Fruit fly (Drosophila melanogaster) whole organism, embryonic: ENCODE measurements around the gene CG31636.

ENCODE experiments used
- Atf3 ChIP-seq: fragments of 200-800 bp; sonication (Bioruptor generic); optimal IDR thresholded peaks from 3 replicates; lab custom pipeline; 2016; ENCODE audit warnings: missing biosample characterization, missing genetic modification characterization
- Bdp1 ChIP-seq: fragments of 200-800 bp; sonication (Bioruptor generic); optimal IDR thresholded peaks from 3 replicates; lab custom pipeline; 2016; ENCODE audit warnings: missing biosample characterization, missing genetic modification characterization
- CG10654 ChIP-seq: fragments of 200-800 bp; sonication (Bioruptor generic); optimal IDR thresholded peaks from 2 replicates; lab custom pipeline; 2016; ENCODE audit warnings: missing biosample characterization, missing genetic modification characterization
- CG11398 ChIP-seq: fragments of 200-800 bp; sonication (Bioruptor generic); optimal IDR thresholded peaks from 2 replicates; lab custom pipeline; 2016; ENCODE audit warnings: missing biosample characterization, missing genetic modification characterization
- CG11504 ChIP-seq: fragments of 200-800 bp; sonication (Bioruptor generic); optimal IDR thresholded peaks from 3 replicates; lab custom pipeline; 2019; ENCODE audit warnings: missing biosample characterization, mild to moderate bottlenecking, missing genetic modification characterization, moderate library complexity
- CG11696 ChIP-seq: fragments of 200-800 bp; sonication (Bioruptor generic); IDR thresholded peaks from 2 replicates; pipeline ENCODE4 v1.3.6; 2022; ENCODE audit warnings: missing biosample characterization, missing genetic modification characterization
- CG16815 ChIP-seq: fragments of 200-800 bp; sonication (Bioruptor generic); optimal IDR thresholded peaks from 3 replicates; lab custom pipeline; 2017; ENCODE audit warnings: missing biosample characterization, mild to moderate bottlenecking, missing genetic modification characterization
- CG17186 ChIP-seq: fragments of 200-800 bp; sonication (Bioruptor generic); optimal IDR thresholded peaks from 3 replicates; lab custom pipeline; 2017; ENCODE audit warnings: missing biosample characterization, missing genetic modification reagents, missing genetic modification characterization
- CG18476 ChIP-seq: fragments of 200-800 bp; sonication (Bioruptor generic); optimal IDR thresholded peaks from 2 replicates; lab custom pipeline; 2016; ENCODE audit warnings: missing biosample characterization, mild to moderate bottlenecking, missing genetic modification characterization
- CG18599 ChIP-seq: fragments of 200-800 bp; sonication (Bioruptor generic); optimal IDR thresholded peaks from 3 replicates; lab custom pipeline; 2017; ENCODE audit warnings: missing biosample characterization, missing genetic modification characterization, mild to moderate bottlenecking, moderate library complexity, missing genetic modification reagents
- CG30403 ChIP-seq: fragments of 200-800 bp; sonication (Bioruptor generic); optimal IDR thresholded peaks from 3 replicates; lab custom pipeline; 2016; ENCODE audit warnings: missing biosample characterization, missing genetic modification characterization
- CG32772 ChIP-seq: fragments of 200-800 bp; sonication (Bioruptor generic); IDR thresholded peaks from 2 replicates; pipeline ENCODE4 v1.3.6; 2022; ENCODE audit warnings: missing biosample characterization, missing genetic modification characterization
- CG33557 ChIP-seq: fragments of 200-800 bp; sonication (Bioruptor generic); optimal IDR thresholded peaks from 2 replicates; lab custom pipeline; 2019; ENCODE audit warnings: missing biosample characterization, mild to moderate bottlenecking, missing genetic modification characterization, moderate library complexity
- CG34376 ChIP-seq: fragments of 200-800 bp; sonication (Bioruptor generic); optimal IDR thresholded peaks from 2 replicates; lab custom pipeline; 2018; ENCODE audit warnings: missing biosample characterization, mild to moderate bottlenecking, missing genetic modification characterization
- CG4328 ChIP-seq: fragments of 200-800 bp; sonication (Bioruptor generic); optimal IDR thresholded peaks from 3 replicates; lab custom pipeline; 2017; ENCODE audit warnings: missing biosample characterization, missing genetic modification reagents, missing genetic modification characterization
- CG4424 ChIP-seq: fragments of 200-800 bp; sonication (Bioruptor generic); optimal IDR thresholded peaks from 3 replicates; lab custom pipeline; 2016; ENCODE audit warnings: missing biosample characterization, missing genetic modification characterization
- CG4617 ChIP-seq: fragments of 200-800 bp; sonication (Bioruptor generic); optimal IDR thresholded peaks from 3 replicates; lab custom pipeline; 2016; ENCODE audit warnings: missing biosample characterization, missing genetic modification characterization, borderline replicate concordance
- CG4820 ChIP-seq: fragments of 200-800 bp; sonication (Bioruptor generic); optimal IDR thresholded peaks from 3 replicates; lab custom pipeline; 2016; ENCODE audit warnings: missing biosample characterization, missing genetic modification characterization
- CG6272 ChIP-seq: fragments of 200-800 bp; sonication (Bioruptor generic); IDR thresholded peaks from 2 replicates; pipeline ENCODE4 v1.3.6; 2022; ENCODE audit warnings: missing biosample characterization, missing genetic modification characterization
- CG8944 ChIP-seq: fragments of 200-800 bp; sonication (Bioruptor generic); optimal IDR thresholded peaks from 3 replicates; lab custom pipeline; 2016; ENCODE audit warnings: missing biosample characterization, missing genetic modification characterization
- Camta ChIP-seq: fragments of 200-800 bp; sonication (Bioruptor generic); optimal IDR thresholded peaks from 2 replicates; lab custom pipeline; 2016; ENCODE audit warnings: missing biosample characterization, missing genetic modification characterization
- Dip2 ChIP-seq: fragments of 200-800 bp; sonication (Bioruptor generic); IDR thresholded peaks from 2 replicates; pipeline ENCODE4 v1.3.6; 2022; ENCODE audit warnings: missing biosample characterization, missing genetic modification characterization
- Doc3 ChIP-seq: fragments of 200-800 bp; sonication (Bioruptor generic); IDR thresholded peaks from 3 replicates; pipeline ENCODE4 v1.3.6; 2022; ENCODE audit warnings: missing biosample characterization, missing genetic modification characterization; ENCODE audit not compliant: partially characterized antibody
- E2f2 ChIP-seq: fragments of 200-800 bp; sonication (Bioruptor generic); IDR thresholded peaks from 2 replicates; pipeline ENCODE4 v1.3.6; 2022; ENCODE audit warnings: missing biosample characterization, missing genetic modification characterization
- Hsf ChIP-seq: fragments of 200-800 bp; sonication (Bioruptor generic); optimal IDR thresholded peaks from 3 replicates; lab custom pipeline; 2016; ENCODE audit warnings: missing biosample characterization, missing genetic modification characterization
- Max ChIP-seq: fragments of 200-800 bp; sonication (Bioruptor generic); optimal IDR thresholded peaks from 2 replicates; lab custom pipeline; 2016; ENCODE audit warnings: missing biosample characterization, mild to moderate bottlenecking, missing genetic modification characterization
- NfI ChIP-seq: fragments of 200-800 bp; sonication (Bioruptor generic); optimal IDR thresholded peaks from 3 replicates; lab custom pipeline; 2018; ENCODE audit warnings: missing biosample characterization, mild to moderate bottlenecking, missing genetic modification characterization, moderate library complexity
- Sin3A ChIP-seq: fragments of >200 bp; optimal IDR thresholded peaks from 2 replicates; lab custom pipeline; 2018
- Sry-δ ChIP-seq: fragments of 200-800 bp; sonication (Bioruptor generic); optimal IDR thresholded peaks from 2 replicates; lab custom pipeline; 2016; ENCODE audit warnings: missing biosample characterization, missing genetic modification characterization
- Stat92E ChIP-seq, 3 experiments: fragments of >200 bp in 2 of 3; fragments of 200-800 bp in 1 of 3; sonication (Bioruptor generic) in 1 of 3; optimal IDR thresholded peaks; 2 replicates each; lab custom pipeline; 2017 to 2019; ENCODE audit warnings: missing biosample characterization in 3 of 3, missing genetic modification characterization in 3 of 3, mild to moderate bottlenecking in 1 of 3, moderate library complexity in 1 of 3
- Taf1 ChIP-seq: fragments of 200-800 bp; sonication (Bioruptor generic); IDR thresholded peaks from 2 replicates; pipeline ENCODE4 v1.3.6; 2022; ENCODE audit warnings: missing biosample characterization, missing genetic modification characterization
- Usf ChIP-seq: fragments of 200-800 bp; sonication (Bioruptor generic); optimal IDR thresholded peaks from 2 replicates; lab custom pipeline; 2017; ENCODE audit warnings: missing genotype, missing biosample characterization, missing genetic modification characterization
- Xrp1 ChIP-seq: fragments of 200-800 bp; sonication (Bioruptor generic); IDR thresholded peaks from 2 replicates; pipeline ENCODE4 v1.3.6; 2022; ENCODE audit warnings: missing biosample characterization, missing genetic modification characterization
- al ChIP-seq: fragments of 200-800 bp; sonication (Bioruptor generic); IDR thresholded peaks from 2 replicates; pipeline ENCODE4 v1.3.6; 2022; ENCODE audit warnings: missing biosample characterization, missing genetic modification characterization
- bcd ChIP-seq: fragments of 200-800 bp; sonication (Bioruptor generic); optimal IDR thresholded peaks from 2 replicates; lab custom pipeline; 2017; ENCODE audit warnings: missing biosample characterization, mild to moderate bottlenecking, missing genetic modification characterization
- btn ChIP-seq: fragments of 200-800 bp; sonication (Bioruptor generic); optimal IDR thresholded peaks from 2 replicates; lab custom pipeline; 2016; ENCODE audit warnings: missing biosample characterization, missing genetic modification characterization
- gem ChIP-seq: fragments of 200-800 bp; sonication (Bioruptor generic); optimal IDR thresholded peaks from 2 replicates; lab custom pipeline; 2019; ENCODE audit warnings: missing biosample characterization, mild to moderate bottlenecking, missing genetic modification characterization, moderate library complexity
- gt ChIP-seq: fragments of 200-800 bp; sonication (Bioruptor generic); IDR thresholded peaks from 2 replicates; pipeline ENCODE4 v1.3.6; 2022; ENCODE audit warnings: missing biosample characterization, missing genetic modification characterization
- h ChIP-seq: fragments of >200 bp; optimal IDR thresholded peaks from 2 replicates; lab custom pipeline; 2017
- insv ChIP-seq, 2 experiments: fragments of 200-800 bp; sonication (Bioruptor generic); optimal IDR thresholded peaks; 3 replicates each; lab custom pipeline; 2016 to 2018; ENCODE audit warnings: missing biosample characterization in 2 of 2, missing genetic modification characterization in 2 of 2
- nmo ChIP-seq: fragments of 200-800 bp; sonication (Bioruptor generic); optimal IDR thresholded peaks from 2 replicates; lab custom pipeline; 2018; ENCODE audit warnings: missing biosample characterization, mild to moderate bottlenecking, missing genetic modification characterization, moderate library complexity
- phol ChIP-seq: fragments of 200-800 bp; sonication (Bioruptor generic); optimal IDR thresholded peaks from 3 replicates; lab custom pipeline; 2018; ENCODE audit warnings: missing biosample characterization, mild to moderate bottlenecking, missing genetic modification characterization, moderate library complexity
- pita ChIP-seq: fragments of 200-800 bp; sonication (Bioruptor generic); optimal IDR thresholded peaks from 2 replicates; lab custom pipeline; 2017; ENCODE audit warnings: missing biosample characterization, mild to moderate bottlenecking, missing genetic modification characterization
- psq ChIP-seq: fragments of 200-800 bp; sonication (Bioruptor generic); optimal IDR thresholded peaks from 2 replicates; lab custom pipeline; 2017; ENCODE audit warnings: missing biosample characterization, missing genetic modification characterization
- repo ChIP-seq: fragments of 200-800 bp; sonication (Bioruptor generic); optimal IDR thresholded peaks from 2 replicates; lab custom pipeline; 2016; ENCODE audit warnings: missing biosample characterization, missing genetic modification characterization
- rib ChIP-seq: fragments of 200-800 bp; sonication (Bioruptor generic); IDR thresholded peaks from 2 replicates; pipeline ENCODE4 v1.3.6; 2022; ENCODE audit warnings: missing biosample characterization, missing genetic modification characterization
- sd ChIP-seq: fragments of 200-800 bp; sonication (Bioruptor generic); optimal IDR thresholded peaks from 3 replicates; lab custom pipeline; 2018; ENCODE audit warnings: missing biosample characterization, mild to moderate bottlenecking, missing genetic modification characterization, moderate library complexity
- twi ChIP-seq: fragments of 200-800 bp; optimal IDR thresholded peaks from 2 replicates; lab custom pipeline; 2019; ENCODE audit warnings: missing biosample characterization, mild to moderate bottlenecking, missing genetic modification characterization, moderate library complexity
- z ChIP-seq: fragments of 200-800 bp; sonication (Bioruptor generic); IDR thresholded peaks from 3 replicates; pipeline ENCODE4 v1.3.6; 2022; ENCODE audit warnings: missing biosample characterization, missing genetic modification characterization
- zfh2 ChIP-seq: fragments of 200-800 bp; sonication (Bioruptor generic); optimal IDR thresholded peaks from 2 replicates; lab custom pipeline; 2016; ENCODE audit warnings: missing biosample characterization, missing genetic modification characterization

The CG31636 gene

DNA sequence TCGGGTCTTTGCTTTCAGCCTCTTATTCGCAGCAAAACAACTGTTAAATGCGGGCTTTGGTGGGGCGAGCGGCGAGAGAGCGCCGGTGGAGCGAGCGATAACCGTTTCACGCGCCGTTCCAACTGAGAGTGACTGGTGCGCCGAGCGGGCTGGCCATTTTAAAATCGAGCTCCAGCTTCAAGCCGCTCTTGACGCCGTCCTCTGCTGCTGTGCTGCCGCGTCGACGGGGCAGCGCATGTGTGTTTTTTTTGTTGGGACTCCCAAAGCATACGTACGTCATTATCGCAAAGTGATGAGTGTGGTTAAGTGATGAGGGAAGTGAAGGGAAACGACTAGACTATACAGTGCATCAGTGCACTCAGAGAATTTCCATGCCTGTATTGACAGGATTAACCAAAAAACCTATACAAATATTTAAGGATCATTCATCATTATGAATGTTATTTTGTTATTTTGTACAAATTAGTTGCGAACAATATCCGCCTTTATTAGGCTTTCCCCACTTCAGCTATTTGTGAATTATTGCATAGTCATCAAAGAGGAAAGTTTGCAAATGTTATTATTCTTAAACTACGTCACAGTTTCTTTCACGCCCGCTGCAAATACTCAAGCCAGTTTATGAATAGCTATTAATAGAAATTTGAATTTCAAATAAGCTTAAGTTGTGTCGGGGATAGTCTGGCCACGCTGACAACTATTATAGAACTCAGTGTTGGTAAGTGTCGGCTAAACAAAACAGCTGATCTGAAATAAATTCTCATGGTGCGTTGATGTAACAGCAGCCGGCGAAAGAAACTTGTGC is 15.5 kb upstream of the CG31636 start, which contains the start of gene Spn27A (continued):
- TF ChIP-seq psq (no peak), CG10654 (peak; percentile 43), pita (GFP tag; lab: Kevin White, UChicago) (no peak), Doc3 (GFP tag; lab: Robert Waterston, UW) (no peak), Max (GFP tag; lab: Kevin White, UChicago) (peak; percentile 66), sd (tag; lab: Kevin White, UChicago) (no peak), CG32772 (GFP tag; lab: Robert Waterston, UW) (peak; percentile 39; the same call in 1 of the 2 replicates), bcd (no peak), Camta (GFP tag; lab: Kevin White, UChicago) (peak; percentile 71), CG17186 (GFP tag; lab: Kevin White, UChicago) (peak; percentile 3), twi (tag; lab: Kevin White, UChicago) (peak; percentile 42), NfI (GFP tag; lab: Kevin White, UChicago) (peak; percentile 61), CG34376 (GFP tag; lab: Kevin White, UChicago) (peak; percentile 29), rib (GFP tag; lab: Robert Waterston, UW) (0 out of 2 replicates have a peak, but pooled peaks have one; percentile 17), Dip2 (GFP tag; lab: Robert Waterston, UW) (no peak), phol (peak; percentile 78), CG4424 (GFP tag; lab: Kevin White, UChicago) (peak; percentile 57), CG6272 (no peak), Sry-δ (peak; percentile 51), Bdp1 (peak; percentile 27), insv (GFP tag; optimal IDR thresholded peaks at IDR 0.05; lab: Kevin White, UChicago) (peak in 1 of 2 experiments; percentile 32), btn (GFP tag; lab: Kevin White, UChicago) (peak; percentile 1), repo (GFP tag; lab: Kevin White, UChicago) (peak; percentile 1), Taf1 (no peak), nmo (GFP tag; lab: Kevin White, UChicago) (peak; percentile 77), CG18599 (GFP tag; lab: Kevin White, UChicago) (no peak), E2f2 (peak; percentile 82), CG33557 (GFP tag; lab: Kevin White, UChicago) (peak; percentile 29), CG30403 (GFP tag; lab: Kevin White, UChicago) (peak; percentile 66), CG8944 (GFP tag; lab: Kevin White, UChicago) (peak; percentile 0), Stat92E (GFP tag; optimal IDR thresholded peaks at IDR 0.05; lab: Kevin White, UChicago) (peak in 1 of 3 experiments; percentile 24), CG4328 (GFP tag; lab: Kevin White, UChicago) (peak; percentile 36), CG16815 (GFP tag; lab: Kevin White, UChicago) (no peak), gem (tag; lab: Kevin White, UChicago) (peak; percentile 73), Atf3 (GFP tag; lab: Kevin White, UChicago) (peak; percentile 50), Sin3A (peak; percentile 25), gt (GFP tag; lab: Robert Waterston, UW) (no peak), z (no peak; the same call in 2 of the 3 replicates), Hsf (peak; percentile 68), Usf (no peak), CG4820 (GFP tag; lab: Kevin White, UChicago) (peak; percentile 55), CG4617 (peak; percentile 11), Xrp1 (GFP tag; lab: Robert Waterston, UW) (peak; percentile 42; the same call in 1 of the 2 replicates), CG11504 (tag; lab: Kevin White, UChicago) (no peak), al (GFP tag; lab: Robert Waterston, UW) (no peak), CG18476 (GFP tag; lab: Kevin White, UChicago) (peak; percentile 9), zfh2 (GFP tag; lab: Kevin White, UChicago) (peak; percentile 62), h (lab: Kevin White, UChicago) (no peak), CG11398 (GFP tag; lab: Kevin White, UChicago) (no peak), CG11696 (no peak)
